Worm (Caenorhabditis elegans) whole organism, young adult: ENCODE measurements around the gene F21C10.18.

Experiments
- D2030.7 ChIP-seq: fragments of 200-800 bp; sonication (Bioruptor generic); IDR thresholded peaks from 2 replicates; pipeline ENCODE4 v1.3.6; 2022; ENCODE audit warnings: missing genetic modification reagents, missing genetic modification characterization, missing compliant biosample characterization
- ccch-3 ChIP-seq: fragments of 200-800 bp; sonication (Bioruptor generic); optimal IDR thresholded peaks from 2 replicates; lab custom pipeline; 2018; ENCODE audit warnings: mild to moderate bottlenecking, missing genetic modification characterization, missing compliant biosample characterization
- ceh-91 ChIP-seq: fragments of 200-800 bp; sonication (Bioruptor generic); IDR thresholded peaks from 2 replicates; pipeline ENCODE4 v1.3.6; 2022; ENCODE audit warnings: missing genetic modification reagents, missing genetic modification characterization, missing compliant biosample characterization
- madf-6 ChIP-seq: fragments of 200-800 bp; sonication (Bioruptor generic); IDR thresholded peaks from 2 replicates; pipeline ENCODE4 v1.3.6; 2022; ENCODE audit warnings: missing genetic modification reagents, missing genetic modification characterization, missing compliant biosample characterization
- mxl-1 ChIP-seq: sonication (generic microtip); optimal IDR thresholded peaks from 2 replicates; lab custom pipeline; 2016; ENCODE audit warnings: missing genetic modification characterization, missing compliant biosample characterization
- pha-4 ChIP-seq: fragments of 150-350 bp; sonication (generic microtip); optimal IDR thresholded peaks from 2 replicates; lab custom pipeline; 2014; ENCODE audit warnings: missing biosample characterization, missing genetic modification reagents, missing genetic modification characterization
- sdz-38 ChIP-seq: sonication (generic microtip); optimal IDR thresholded peaks from 2 replicates; lab custom pipeline; 2016; ENCODE audit warnings: missing genotype, missing genetic modification characterization, missing compliant biosample characterization
- ztf-18 ChIP-seq: sonication (generic microtip); optimal IDR thresholded peaks from 2 replicates; lab custom pipeline; 2016; ENCODE audit warnings: missing genotype, mild to moderate bottlenecking, missing genetic modification characterization, missing compliant biosample characterization
- ztf-3 ChIP-seq: fragments of 200-800 bp; sonication (Bioruptor generic); optimal IDR thresholded peaks from 2 replicates; lab custom pipeline; 2018; ENCODE audit warnings: mild to moderate bottlenecking, missing genetic modification characterization, missing compliant biosample characterization

DNA sequence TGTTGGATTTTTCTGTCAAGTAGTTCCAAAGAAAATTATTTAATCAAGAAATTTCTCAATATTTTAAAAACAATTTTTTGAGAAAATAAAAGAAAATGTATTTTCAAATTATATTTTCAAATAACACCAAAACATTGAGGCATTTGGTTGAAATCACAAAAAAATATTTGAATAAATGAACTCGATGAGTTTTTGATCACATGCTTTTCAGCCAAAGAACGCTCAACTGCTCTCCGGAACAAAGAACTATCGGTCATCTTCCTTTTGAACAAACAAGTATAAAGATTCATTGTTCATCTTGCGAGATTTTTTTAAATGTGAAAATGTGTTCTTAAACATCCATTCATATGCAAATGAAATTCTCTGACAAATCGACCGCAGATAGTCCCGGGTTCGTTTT, 13.3 kb upstream of the F21C10.18 start:
- TF ChIP-seq D2030.7 (GFP tag; lab: Robert Waterston, UW) (no peak), ccch-3 (GFP tag; lab: Kevin White, UChicago) (no peak), pha-4 (tag; lab: Kevin White, UChicago) (no peak), ztf-18 (tag; lab: Kevin White, UChicago) (no peak), mxl-1 (tag; lab: Kevin White, UChicago) (no peak), ceh-91 (GFP tag; lab: Robert Waterston, UW) (no peak), madf-6 (GFP tag; lab: Robert Waterston, UW) (no peak), ztf-3 (GFP tag; lab: Kevin White, UChicago) (no peak), sdz-38 (no peak)
